Fruit fly (Drosophila melanogaster) whole organism, pupa: ENCODE results near the gene CG13720.

Experiments
- CG12605 ChIP-seq: fragments of 200-800 bp; sonication (Bioruptor generic); IDR thresholded peaks from 2 replicates; pipeline ENCODE4 v1.3.6; 2022; ENCODE audit warnings: missing biosample characterization, missing genetic modification characterization
- CG15710 ChIP-seq: fragments of 200-800 bp; sonication (Bioruptor generic); optimal IDR thresholded peaks from 2 replicates; lab custom pipeline; 2018; ENCODE audit warnings: missing biosample characterization, mild to moderate bottlenecking, missing genetic modification characterization, moderate library complexity
- CG17806 ChIP-seq: fragments of 200-800 bp; sonication (Bioruptor generic); optimal IDR thresholded peaks from 2 replicates; lab custom pipeline; 2018; ENCODE audit warnings: missing biosample characterization, mild to moderate bottlenecking, missing genetic modification characterization, moderate library complexity
- CG34367 ChIP-seq: fragments of 200-800 bp; sonication (Bioruptor generic); optimal IDR thresholded peaks from 2 replicates; lab custom pipeline; 2018; ENCODE audit warnings: missing biosample characterization, mild to moderate bottlenecking, missing genetic modification characterization
- CG4496 ChIP-seq: fragments of 200-800 bp; sonication (Bioruptor generic); IDR thresholded peaks from 3 replicates; pipeline ENCODE4 v1.3.6; 2022; ENCODE audit warnings: missing biosample characterization, missing genetic modification characterization
- CG8301 ChIP-seq: fragments of 200-800 bp; sonication (Bioruptor generic); optimal IDR thresholded peaks from 2 replicates; lab custom pipeline; 2018; ENCODE audit warnings: missing biosample characterization, mild to moderate bottlenecking, missing genetic modification characterization
- CG9948 ChIP-seq: fragments of 200-800 bp; sonication (Bioruptor generic); optimal IDR thresholded peaks from 2 replicates; lab custom pipeline; 2018; ENCODE audit warnings: missing biosample characterization, mild to moderate bottlenecking, missing genetic modification characterization, moderate library complexity
- Ets98B ChIP-seq: fragments of 200-800 bp; sonication (Bioruptor generic); IDR thresholded peaks from 2 replicates; pipeline ENCODE4 v1.3.6; 2022; ENCODE audit warnings: missing biosample characterization, missing genetic modification characterization
- gl ChIP-seq: fragments of 200-800 bp; sonication (Bioruptor generic); optimal IDR thresholded peaks from 2 replicates; lab custom pipeline; 2018; ENCODE audit warnings: missing biosample characterization, mild to moderate bottlenecking, missing genetic modification characterization

DNA sequence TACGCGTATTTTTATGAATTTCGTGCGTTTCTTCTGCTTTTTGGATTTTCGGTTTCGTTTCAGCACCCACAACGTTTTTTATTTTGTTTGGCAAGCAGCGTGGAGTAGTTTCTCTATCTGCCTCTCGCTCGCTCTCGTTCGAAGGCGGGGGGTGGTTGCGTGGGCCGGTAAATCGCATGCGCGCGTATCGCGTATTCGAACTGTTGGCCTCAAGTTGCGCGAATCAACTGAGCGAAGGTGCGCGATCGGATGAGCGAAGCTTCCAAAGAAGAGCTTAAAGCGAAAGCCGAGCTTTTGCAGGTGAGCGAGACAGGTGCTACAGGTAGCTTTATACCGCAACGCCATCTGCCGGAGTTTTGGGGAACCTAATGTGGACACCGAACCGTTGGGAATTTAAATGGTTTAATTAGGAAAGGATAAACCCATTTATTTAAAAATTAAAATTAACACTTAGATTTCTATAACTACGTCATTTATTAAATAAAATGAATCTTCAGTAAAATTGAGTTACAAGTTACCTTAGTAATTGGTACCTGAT, 31.7 kb upstream of the CG13720 start, which contains the start of gene Tie:
- TF ChIP-seq CG17806 (tag; lab: Kevin White, UChicago) (no peak), CG4496 (GFP tag; lab: Robert Waterston, UW) (peak; percentile 51; the same call in 2 of the 3 replicates), CG9948 (tag; lab: Kevin White, UChicago) (no peak), CG34367 (tag; lab: Kevin White, UChicago) (no peak), CG12605 (GFP tag; lab: Robert Waterston, UW) (peak; percentile 34; the same call in 1 of the 2 replicates), gl (tag; lab: Kevin White, UChicago) (no peak), CG15710 (tag; lab: Kevin White, UChicago) (no peak), Ets98B (GFP tag; lab: Robert Waterston, UW) (peak; percentile 43; the same call in 1 of the 2 replicates), CG8301 (no peak)
